Fruit fly (Drosophila melanogaster) whole organism, wandering third instar larva: ENCODE measurements around the gene Nxf3.
A peak's percentile ranks its signal among the peaks of the same experiment; 100 is the strongest.

ENCODE experiments used
- CG9705 ChIP-seq: fragments of 200-800 bp; sonication (Bioruptor generic); optimal IDR thresholded peaks from 2 replicates; lab custom pipeline; 2018; ENCODE audit warnings: missing biosample characterization, mild to moderate bottlenecking, missing genetic modification characterization
- CrebA ChIP-seq: fragments of 200-800 bp; sonication (Bioruptor generic); optimal IDR thresholded peaks from 2 replicates; lab custom pipeline; 2016; ENCODE audit warnings: missing biosample characterization, mild to moderate bottlenecking, missing genetic modification characterization, borderline replicate concordance
- Dfd ChIP-seq: fragments of >200 bp; optimal IDR thresholded peaks from 2 replicates; lab custom pipeline; 2017; ENCODE audit warnings: missing biosample characterization, missing genetic modification characterization
- Dif ChIP-seq: fragments of 200-275, 200-300 bp; sonication (Bioruptor generic); optimal IDR thresholded peaks from 2 replicates; lab custom pipeline; 2018; ENCODE audit warnings: missing biosample characterization, missing genetic modification characterization; ENCODE audit not compliant: partially characterized antibody
- GATAd ChIP-seq: sonication (Bioruptor generic); optimal IDR thresholded peaks from 2 replicates; lab custom pipeline; 2016; ENCODE audit warnings: missing biosample characterization, missing genetic modification characterization
- HLH106 ChIP-seq: fragments of 200-800 bp; optimal IDR thresholded peaks from 3 replicates; lab custom pipeline; 2019; ENCODE audit warnings: missing biosample characterization, mild to moderate bottlenecking, missing genetic modification characterization, moderate library complexity
- Hnf4 ChIP-seq: fragments of 200-800 bp; sonication (Bioruptor generic); optimal IDR thresholded peaks from 2 replicates; lab custom pipeline; 2016; ENCODE audit warnings: missing biosample characterization, mild to moderate bottlenecking, missing genetic modification characterization
- Hr78 ChIP-seq: fragments of >200 bp; optimal IDR thresholded peaks from 2 replicates; lab custom pipeline; 2017; ENCODE audit warnings: missing biosample characterization, missing genetic modification characterization
- Hr83 ChIP-seq: fragments of 200-300 bp; sonication (Bioruptor generic); optimal IDR thresholded peaks from 2 replicates; lab custom pipeline; 2016; ENCODE audit warnings: missing biosample characterization, mild to moderate bottlenecking, missing genetic modification characterization, moderate library complexity; ENCODE audit not compliant: poor library complexity, severe bottlenecking
- Jra ChIP-seq: sonication (Bioruptor generic); optimal IDR thresholded peaks from 2 replicates; lab custom pipeline; 2016; ENCODE audit warnings: missing biosample characterization, missing genetic modification characterization
- Mio ChIP-seq: sonication (Bioruptor generic); optimal IDR thresholded peaks from 2 replicates; lab custom pipeline; 2016; ENCODE audit warnings: missing biosample characterization, missing genetic modification characterization
- Myc ChIP-seq: fragments of >200 bp; optimal IDR thresholded peaks from 2 replicates; lab custom pipeline; 2017
- N ChIP-seq: fragments of >200 bp; optimal IDR thresholded peaks from 2 replicates; lab custom pipeline; 2018; ENCODE audit warnings: missing biosample characterization, missing external identifiers, missing genetic modification characterization
- OdsH ChIP-seq: fragments of 200-800 bp; sonication (Bioruptor generic); optimal IDR thresholded peaks from 2 replicates; lab custom pipeline; 2016; ENCODE audit warnings: missing biosample characterization, mild to moderate bottlenecking, missing genetic modification characterization
- Rel ChIP-seq, 2 experiments: fragments of 200-800 bp; sonication (Bioruptor generic) in 1 of 2; optimal IDR thresholded peaks; 2 replicates in 1 of 2; 3 replicates in 1 of 2; lab custom pipeline; 2016 to 2019; ENCODE audit warnings: mild to moderate bottlenecking in 2 of 2, missing biosample characterization in 2 of 2, missing genetic modification characterization in 2 of 2, moderate library complexity in 1 of 2
- Sp1 ChIP-seq: fragments of 200-800 bp; sonication (Bioruptor generic); optimal IDR thresholded peaks from 3 replicates; lab custom pipeline; 2019; ENCODE audit warnings: missing biosample characterization, mild to moderate bottlenecking, missing genetic modification characterization, moderate library complexity
- Vsx2 ChIP-seq: fragments of 200-300, 225-300 bp; sonication (Bioruptor generic); optimal IDR thresholded peaks from 2 replicates; lab custom pipeline; 2018; ENCODE audit warnings: missing biosample characterization, missing genetic modification characterization; ENCODE audit not compliant: partially characterized antibody
- br ChIP-seq: fragments of 200-800 bp; sonication (Bioruptor generic); optimal IDR thresholded peaks from 2 replicates; lab custom pipeline; 2016; ENCODE audit warnings: missing biosample characterization, missing genetic modification characterization
- brk ChIP-seq: fragments of 200-800 bp; sonication (Bioruptor generic); optimal IDR thresholded peaks from 2 replicates; lab custom pipeline; 2016; ENCODE audit warnings: missing biosample characterization, mild to moderate bottlenecking, missing genetic modification characterization
- dl ChIP-seq, 2 experiments: fragments of 175-275, 200-275 bp in 1 of 2; fragments of 200-275 bp in 1 of 2; sonication (Bioruptor generic); optimal IDR thresholded peaks; lab custom pipeline; 2018; ENCODE audit warnings: mild to moderate bottlenecking in 2 of 2, missing biosample characterization in 2 of 2, missing genetic modification characterization in 2 of 2, moderate library complexity in 2 of 2; ENCODE audit not compliant: partially characterized antibody in 2 of 2, insufficient read depth in 1 of 2
- dmrt93B ChIP-seq: fragments of 200-800 bp; sonication (Bioruptor generic); optimal IDR thresholded peaks from 2 replicates; lab custom pipeline; 2018; ENCODE audit warnings: missing biosample characterization, mild to moderate bottlenecking, missing genetic modification characterization
- dsf ChIP-seq: sonication (Bioruptor generic); optimal IDR thresholded peaks from 2 replicates; lab custom pipeline; 2016; ENCODE audit warnings: missing biosample characterization, missing genetic modification characterization, borderline replicate concordance
- ey ChIP-seq: fragments of 200-800 bp; sonication (Bioruptor generic); optimal IDR thresholded peaks from 2 replicates; lab custom pipeline; 2016; ENCODE audit warnings: missing biosample characterization, missing genetic modification characterization
- foxo ChIP-seq, 2 experiments: fragments of 200-800 bp; sonication (Bioruptor generic); optimal IDR thresholded peaks; 2 replicates in 1 of 2; 3 replicates in 1 of 2; lab custom pipeline; 2016 to 2017; ENCODE audit warnings: missing biosample characterization in 2 of 2, missing genetic modification characterization in 2 of 2
- fru ChIP-seq: fragments of 200-800 bp; sonication (Bioruptor generic); optimal IDR thresholded peaks from 3 replicates; lab custom pipeline; 2016; ENCODE audit warnings: missing biosample characterization, mild to moderate bottlenecking, missing genetic modification characterization
- h ChIP-seq: fragments of 200-800 bp; sonication (Bioruptor generic); optimal IDR thresholded peaks from 3 replicates; lab custom pipeline; 2016; ENCODE audit warnings: missing biosample characterization, mild to moderate bottlenecking, missing genetic modification characterization
- lola ChIP-seq: fragments of >200 bp; optimal IDR thresholded peaks from 2 replicates; lab custom pipeline; 2017; ENCODE audit warnings: missing biosample characterization, missing genetic modification characterization
- psq ChIP-seq: fragments of 200-800 bp; sonication (Bioruptor generic); optimal IDR thresholded peaks from 3 replicates; lab custom pipeline; 2017; ENCODE audit warnings: missing biosample characterization, mild to moderate bottlenecking, missing genetic modification characterization, moderate library complexity
- rgr ChIP-seq: fragments of 200-800 bp; sonication (Bioruptor generic); optimal IDR thresholded peaks from 3 replicates; lab custom pipeline; 2016; ENCODE audit warnings: missing biosample characterization, mild to moderate bottlenecking, missing genetic modification characterization
- sage ChIP-seq: fragments of 200-800 bp; sonication (Bioruptor generic); optimal IDR thresholded peaks from 2 replicates; lab custom pipeline; 2016; ENCODE audit warnings: missing biosample characterization, mild to moderate bottlenecking, missing genetic modification characterization
- sv ChIP-seq: fragments of 200-800 bp; sonication (Bioruptor generic); optimal IDR thresholded peaks from 3 replicates; lab custom pipeline; 2016; ENCODE audit warnings: missing biosample characterization, missing genetic modification characterization
- usp ChIP-seq: fragments of >200 bp; optimal IDR thresholded peaks from 2 replicates; lab custom pipeline; 2017; ENCODE audit warnings: missing biosample characterization, missing genetic modification characterization
- woc ChIP-seq: sonication (Bioruptor generic); optimal IDR thresholded peaks from 2 replicates; lab custom pipeline; 2016; ENCODE audit warnings: missing biosample characterization, mild to moderate bottlenecking, missing genetic modification characterization

Nxf3 gene

DNA sequence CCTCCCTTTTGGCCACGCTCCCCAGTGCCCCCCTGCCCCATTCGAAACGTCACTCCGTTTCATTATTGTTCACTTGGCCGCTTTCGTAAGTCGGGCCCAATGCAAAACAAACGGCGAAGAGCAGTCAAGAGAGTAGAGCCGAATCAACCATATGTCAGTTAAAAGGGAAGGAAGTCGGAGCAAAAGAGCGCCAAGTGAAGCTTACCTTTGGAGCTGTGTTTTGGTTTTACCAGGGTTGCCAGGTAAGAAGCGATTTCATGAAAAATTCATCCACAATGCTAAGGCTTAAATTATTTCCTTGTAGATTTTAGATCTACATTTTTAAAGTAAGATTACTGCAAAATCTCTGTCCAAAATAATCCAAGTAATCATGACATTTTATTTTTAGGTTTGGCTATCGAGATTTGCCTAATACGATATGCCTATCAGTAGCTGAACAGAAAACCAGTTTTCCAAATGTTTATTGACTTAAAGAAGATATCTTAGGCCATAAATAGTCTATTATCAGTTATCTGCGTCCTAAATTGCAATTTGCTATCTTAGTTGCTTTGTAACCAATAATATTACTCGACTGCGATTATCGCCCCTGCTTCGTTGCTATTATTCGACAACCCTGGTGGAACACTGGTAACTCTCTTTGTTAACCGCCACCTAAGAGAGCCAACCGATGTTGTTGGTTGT is 26.4 kb upstream of the Nxf3 start:
- TF ChIP-seq sage (GFP tag; lab: Kevin White, UChicago) = peak; percentile 62
- no peak for TF ChIP-seq usp
- TF ChIP-seq dmrt93B (GFP tag; lab: Kevin White, UChicago) = peak; percentile 93
- TF ChIP-seq brk = peak; percentile 41
- TF ChIP-seq dl (GFP tag; optimal IDR thresholded peaks at IDR 0.05; lab: Kevin White, UChicago; ENCODE audit: insufficient read depth in 1 of 2, partially characterized antibody in 2 of 2) = peak in 1 of 2 experiments; percentile 51
- TF ChIP-seq N = no peak
- TF ChIP-seq HLH106 (tag; lab: Kevin White, UChicago) = peak; percentile 93
- no peak for TF ChIP-seq Myc
- peak; percentile 91 for TF ChIP-seq psq (GFP tag; lab: Kevin White, UChicago)
- TF ChIP-seq ey (GFP tag; lab: Kevin White, UChicago) = peak; percentile 94
- TF ChIP-seq Vsx2 (GFP tag; lab: Kevin White, UChicago) = no peak
- peak; percentile 71 for TF ChIP-seq Dif (GFP tag; lab: Kevin White, UChicago)
- TF ChIP-seq Mio (GFP tag; lab: Kevin White, UChicago) = peak; percentile 42
- no peak for TF ChIP-seq Hr78 (GFP tag; lab: Kevin White, UChicago)
- TF ChIP-seq rgr (GFP tag; lab: Kevin White, UChicago) = peak; percentile 82
- peak; percentile 93 for TF ChIP-seq woc (GFP tag; lab: Kevin White, UChicago)
- peak; percentile 93 for TF ChIP-seq br
- TF ChIP-seq Jra (GFP tag; lab: Kevin White, UChicago) = peak; percentile 58
- peak; percentile 92 for TF ChIP-seq h (GFP tag; lab: Kevin White, UChicago)
- TF ChIP-seq Hr83 = peak; percentile 64
- no peak for TF ChIP-seq lola (GFP tag; lab: Kevin White, UChicago)
- peak; percentile 92 for TF ChIP-seq CG9705 (GFP tag; lab: Kevin White, UChicago)
- TF ChIP-seq foxo (GFP tag; optimal IDR thresholded peaks at IDR 0.05; lab: Kevin White, UChicago) = peak; percentile 31 to 92
- TF ChIP-seq Dfd (GFP tag; lab: Kevin White, UChicago) = no peak
- peak; percentile 90 for TF ChIP-seq sv
- TF ChIP-seq fru = peak; percentile 93
- peak; percentile 96 for TF ChIP-seq Sp1 (GFP tag; lab: Kevin White, UChicago)
- TF ChIP-seq Hnf4 (GFP tag; lab: Kevin White, UChicago) = peak; percentile 72
- peak; percentile 40 for TF ChIP-seq dsf
- TF ChIP-seq OdsH (GFP tag; lab: Kevin White, UChicago) = peak; percentile 89
- TF ChIP-seq GATAd (GFP tag; lab: Kevin White, UChicago) = peak; percentile 65

- TF ChIP-seq rgr (GFP tag; lab: Kevin White, UChicago) (no peak), Rel (GFP tag; optimal IDR thresholded peaks at IDR 0.05; lab: Kevin White, UChicago) (no peak), Rel (tag; optimal IDR thresholded peaks at IDR 0.05; lab: Kevin White, UChicago) (peak; percentile 94), Dif (GFP tag; lab: Kevin White, UChicago) (peak; percentile 74), dl (GFP tag; optimal IDR thresholded peaks at IDR 0.05; lab: Kevin White, UChicago; ENCODE audit: insufficient read depth in 1 of 2, partially characterized antibody in 2 of 2) (peak in 1 of 2 experiments; percentile 41), woc (GFP tag; lab: Kevin White, UChicago) (no peak)
Measured at dm6 chr3L:13939151-13939499, 25.9 kb upstream of the Nxf3 start, which contains the start of gene CG32137. CG32137 (plus strand) TSS chr3L:13939250.

DNA sequence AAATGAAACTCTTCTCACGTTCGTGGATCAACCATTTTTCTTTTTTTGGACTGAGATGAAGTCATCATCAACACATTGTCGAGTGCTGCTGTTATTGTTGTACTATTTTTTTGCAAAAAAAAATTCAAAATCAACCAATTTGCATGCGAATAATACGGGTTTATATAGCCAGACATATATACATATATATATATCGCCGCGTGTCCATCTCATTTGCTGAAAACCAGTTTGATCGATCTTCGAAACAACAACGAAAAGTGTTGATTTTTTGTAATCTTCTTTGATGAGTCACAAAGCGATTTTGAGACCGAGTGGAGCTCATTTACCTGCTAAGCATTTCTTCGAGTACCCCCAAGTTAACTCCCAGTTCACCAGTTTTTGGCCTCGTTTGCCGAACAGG is 19.0 kb upstream of the Nxf3 start:
- TF ChIP-seq h (GFP tag; lab: Kevin White, UChicago) (peak; percentile 2), sage (GFP tag; lab: Kevin White, UChicago) (peak; percentile 51), CrebA (GFP tag; lab: Kevin White, UChicago) (peak; percentile 40), brk (peak; percentile 50), rgr (GFP tag; lab: Kevin White, UChicago) (no peak)
